Fruit fly (Drosophila melanogaster): ENCODE results near the gene CG14453.

CG14453 gene

dm6 chr3L:22717137-22717767 lies 23.4 kb downstream of the CG14453 start, which contains the start of the genes ArfGAP3 and CG32452 (continued):
- peak; percentile 39 for TF ChIP-seq CG7786 (GFP tag; optimal IDR thresholded peaks at IDR 0.05)
- TF ChIP-seq NfI (GFP tag; optimal IDR thresholded peaks at IDR 0.05), result peak; percentile 67
- TF ChIP-seq CG33213 (GFP tag; optimal IDR thresholded peaks at IDR 0.05), result peak; percentile 47
- TF ChIP-seq CG4617 (GFP tag; optimal IDR thresholded peaks at IDR 0.05; ENCODE audit: borderline replicate concordance), result no peak
- no peak for TF ChIP-seq Gsc (GFP tag; IDR thresholded peaks at IDR 0.05)
- TF ChIP-seq CG16863 (GFP tag; optimal IDR thresholded peaks at IDR 0.05), result no peak
- peak; percentile 70 for TF ChIP-seq pum (GFP tag; optimal IDR thresholded peaks at IDR 0.05)
- peak; percentile 67; the same call in 2 of the 3 replicates for TF ChIP-seq Opbp (GFP tag; IDR thresholded peaks at IDR 0.05; ENCODE audit: partially characterized antibody)
- TF ChIP-seq CG17612 (GFP tag; IDR thresholded peaks at IDR 0.05), result 0 out of 2 replicates have a peak, but pooled peaks have one; percentile 22
- peak; percentile 68 for TF ChIP-seq Aef1 (GFP tag; IDR thresholded peaks at IDR 0.05)
- TF ChIP-seq scrt (GFP tag; optimal IDR thresholded peaks at IDR 0.05), result no peak
- no peak for TF ChIP-seq nerfin-2 (GFP tag; IDR thresholded peaks at IDR 0.05; ENCODE audit: partially characterized antibody)
- no peak for TF ChIP-seq bigmax (GFP tag; optimal IDR thresholded peaks at IDR 0.05)
- peak; percentile 72 for TF ChIP-seq Hmr (GFP tag; optimal IDR thresholded peaks at IDR 0.05)
- TF ChIP-seq CG18764 (GFP tag; optimal IDR thresholded peaks at IDR 0.05), result peak; percentile 59
- peak; percentile 77 for TF ChIP-seq vvl (GFP tag; IDR thresholded peaks at IDR 0.05)
- TF ChIP-seq wdn (GFP tag; IDR thresholded peaks at IDR 0.05), result 0 out of 2 replicates have a peak, but pooled peaks have one; percentile 36
- TF ChIP-seq CG10959 (GFP tag; IDR thresholded peaks at IDR 0.05), result 0 out of 2 replicates have a peak, but pooled peaks have one; percentile 36
- peak; percentile 38 for TF ChIP-seq CG12299 (tag; optimal IDR thresholded peaks at IDR 0.05)
- TF ChIP-seq NK7.1 (GFP tag; optimal IDR thresholded peaks at IDR 0.05), result no peak
- TF ChIP-seq CG3407 (GFP tag; optimal IDR thresholded peaks at IDR 0.05), result peak; percentile 45
- TF ChIP-seq CG42726 (GFP tag; IDR thresholded peaks at IDR 0.05; ENCODE audit: partially characterized antibody), result no peak; the same call in 1 of the 2 replicates
- TF ChIP-seq Ets65A (GFP tag), result peak; percentile 96
- TF ChIP-seq CG13296 (GFP tag; optimal IDR thresholded peaks at IDR 0.05), result peak; percentile 68
- TF ChIP-seq Rfx (GFP tag; IDR thresholded peaks at IDR 0.05), result peak; percentile 86
- peak; percentile 75 for TF ChIP-seq nerfin-1 (tag; optimal IDR thresholded peaks at IDR 0.05)
- peak; percentile 47 for TF ChIP-seq CG30431 (GFP tag; optimal IDR thresholded peaks at IDR 0.05)
- TF ChIP-seq CG15269 (tag; optimal IDR thresholded peaks at IDR 0.05), result peak; percentile 75
- peak; percentile 47; the same call in 2 of the 3 replicates for TF ChIP-seq CG34422 (GFP tag; IDR thresholded peaks at IDR 0.05)
- no peak for TF ChIP-seq yki (optimal IDR thresholded peaks at IDR 0.05)
- TF ChIP-seq slou (GFP tag; optimal IDR thresholded peaks at IDR 0.05), result peak; percentile 53
- TF ChIP-seq crc (GFP tag; optimal IDR thresholded peaks at IDR 0.05), result peak; percentile 26
- TF ChIP-seq CG11695 (GFP tag; IDR thresholded peaks at IDR 0.05), result peak; percentile 48; the same call in 2 of the 3 replicates
- TF ChIP-seq pho (GFP tag; optimal IDR thresholded peaks at IDR 0.05), result peak; percentile 74
- no peak for TF ChIP-seq odd (GFP tag; optimal IDR thresholded peaks at IDR 0.05)
- TF ChIP-seq bbx (GFP tag; IDR thresholded peaks at IDR 0.05; ENCODE audit: partially characterized antibody), result peak; percentile 26; the same call in 1 of the 2 replicates
- TF ChIP-seq CG12391 (tag; optimal IDR thresholded peaks at IDR 0.05), result peak; percentile 87
- peak; percentile 81 for TF ChIP-seq CG31441 (GFP tag; IDR thresholded peaks at IDR 0.05)
- no peak for TF ChIP-seq zf30C (GFP tag; optimal IDR thresholded peaks at IDR 0.05)
- TF ChIP-seq CG1832 (GFP tag; optimal IDR thresholded peaks at IDR 0.05), result no peak
- TF ChIP-seq Sry-δ (GFP tag; optimal IDR thresholded peaks at IDR 0.05), result peak; percentile 56
- TF ChIP-seq da (GFP tag; optimal IDR thresholded peaks at IDR 0.05), result peak; percentile 35
- peak; percentile 72 for TF ChIP-seq CG11085 (GFP tag; IDR thresholded peaks at IDR 0.05)
- peak; percentile 5 for TF ChIP-seq CG12236 (GFP tag; optimal IDR thresholded peaks at IDR 0.05)
- TF ChIP-seq Dfd (GFP tag; optimal IDR thresholded peaks at IDR 0.05), result no peak
- TF ChIP-seq ham (GFP tag; IDR thresholded peaks at IDR 0.05), result peak; percentile 43; the same call in 1 of the 2 replicates
- TF ChIP-seq CG10321 (GFP tag; IDR thresholded peaks at IDR 0.05), result no peak
- TF ChIP-seq CG7839 (tag; optimal IDR thresholded peaks at IDR 0.05), result peak; percentile 72
- peak; percentile 70 for TF ChIP-seq Oaz (GFP tag; IDR thresholded peaks at IDR 0.05)
- TF ChIP-seq CHES-1-like (GFP tag; optimal IDR thresholded peaks at IDR 0.05), result peak; percentile 31

Data from whole organism, embryonic.